Fruit fly (Drosophila melanogaster): Measurements from ENCODE around the gene CG17361.

The CG17361 gene

DNA sequence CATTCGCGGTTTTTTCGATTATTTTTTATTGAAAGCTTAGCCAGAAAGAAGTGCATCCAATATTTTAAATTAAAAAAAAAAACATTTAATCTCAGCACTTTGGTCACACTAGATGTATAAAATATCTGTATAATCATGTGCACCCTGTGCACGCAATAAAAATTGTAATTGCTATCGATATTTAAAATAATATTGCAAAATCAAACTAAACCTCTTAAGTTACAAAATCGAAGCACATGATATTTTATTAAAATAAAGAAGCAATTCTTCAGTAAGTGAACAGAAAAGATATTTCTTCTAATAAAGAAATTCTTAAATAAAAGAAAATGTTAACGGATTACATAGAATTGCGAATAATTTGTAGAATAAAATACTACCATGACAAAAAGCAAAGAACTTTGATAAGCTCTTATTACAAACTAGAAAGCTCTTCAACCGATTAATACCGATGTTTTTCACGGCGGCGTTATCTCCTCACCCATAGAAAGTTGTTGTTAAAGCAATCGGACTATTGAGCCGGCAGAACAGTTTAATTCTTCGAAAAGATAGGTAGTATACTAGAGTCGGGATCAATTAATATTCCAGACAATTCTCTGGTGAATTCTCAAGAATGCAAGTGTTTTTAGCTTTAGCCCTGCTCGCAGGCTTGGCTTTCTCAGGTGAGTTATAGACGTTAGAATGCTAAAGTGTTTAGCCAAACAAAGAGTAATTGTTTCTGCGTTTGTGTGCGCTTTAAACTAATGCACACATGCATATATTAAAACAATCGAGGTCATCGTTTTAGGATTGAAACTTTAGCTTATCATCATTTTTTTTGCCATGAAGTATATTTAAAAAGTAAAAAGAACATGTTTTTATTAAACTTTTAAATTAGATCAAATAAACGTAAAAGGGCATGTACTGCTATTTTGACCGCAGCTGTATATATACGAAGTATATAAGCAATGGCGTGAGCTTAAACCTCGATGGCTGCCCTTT is 3.0 kb upstream of the CG17361 start, which contains the start of gene CtsK1 (continued):
- TF ChIP-seq Asciz (GFP tag; optimal IDR thresholded peaks at IDR 0.05), result no peak
- no peak for TF ChIP-seq CG8281 (tag; optimal IDR thresholded peaks at IDR 0.05)
- no peak for TF ChIP-seq CG6765 (GFP tag; optimal IDR thresholded peaks at IDR 0.05)
- no peak for TF ChIP-seq tup (GFP tag; optimal IDR thresholded peaks at IDR 0.05)
- TF ChIP-seq slp2 (GFP tag; optimal IDR thresholded peaks at IDR 0.05), result no peak
- no peak for TF ChIP-seq CG7271 (tag; optimal IDR thresholded peaks at IDR 0.05)
- peak; percentile 49 for TF ChIP-seq slbo (GFP tag; IDR thresholded peaks at IDR 0.05)
- TF ChIP-seq wor (GFP tag; IDR thresholded peaks at IDR 0.05), result no peak
- peak; percentile 26 for TF ChIP-seq CG18599 (GFP tag; optimal IDR thresholded peaks at IDR 0.05)
- no peak for TF ChIP-seq Hr39 (optimal IDR thresholded peaks at IDR 0.05)
- TF ChIP-seq cas (GFP tag; IDR thresholded peaks at IDR 0.05), result no peak
- TF ChIP-seq CG7987 (GFP tag; optimal IDR thresholded peaks at IDR 0.05), result no peak
- no peak for TF ChIP-seq tin (GFP tag; optimal IDR thresholded peaks at IDR 0.05)
- peak; percentile 54 for TF ChIP-seq nom (GFP tag; optimal IDR thresholded peaks at IDR 0.05)
- no peak for TF ChIP-seq Gug (GFP tag; IDR thresholded peaks at IDR 0.05)
- no peak for TF ChIP-seq CG17186 (GFP tag; optimal IDR thresholded peaks at IDR 0.05)
- no peak for TF ChIP-seq B-H1 (GFP tag; IDR thresholded peaks at IDR 0.05)
- TF ChIP-seq twi (tag; optimal IDR thresholded peaks at IDR 0.05), result no peak
- TF ChIP-seq CG8089 (GFP tag; optimal IDR thresholded peaks at IDR 0.05), result no peak
- no peak for TF ChIP-seq CG7745 (tag; optimal IDR thresholded peaks at IDR 0.05)
- TF ChIP-seq CG1024 (GFP tag; IDR thresholded peaks at IDR 0.05), result no peak
- no peak for TF ChIP-seq Mad (GFP tag; optimal IDR thresholded peaks at IDR 0.05)
- TF ChIP-seq pb (GFP tag; optimal IDR thresholded peaks at IDR 0.05), result no peak
- TF ChIP-seq CG1792 (GFP tag; optimal IDR thresholded peaks at IDR 0.05), result no peak
- TF ChIP-seq CG9727 (GFP tag; optimal IDR thresholded peaks at IDR 0.05), result peak; percentile 12
- no peak for TF ChIP-seq CG1603 (tag; optimal IDR thresholded peaks at IDR 0.05)
- TF ChIP-seq emc (GFP tag; optimal IDR thresholded peaks at IDR 0.05), result no peak
- TF ChIP-seq Nf-YA (GFP tag; IDR thresholded peaks at IDR 0.05), result no peak
- TF ChIP-seq CG15479 (GFP tag; optimal IDR thresholded peaks at IDR 0.05), result no peak
- TF ChIP-seq CG1647 (GFP tag; optimal IDR thresholded peaks at IDR 0.05), result no peak
- peak; percentile 8 for TF ChIP-seq abd-A (tag; optimal IDR thresholded peaks at IDR 0.05)
- no peak for TF ChIP-seq Lim3 (GFP tag; IDR thresholded peaks at IDR 0.05)
- TF ChIP-seq vnd (GFP tag; IDR thresholded peaks at IDR 0.05; ENCODE audit: partially characterized antibody), result peak; percentile 61
- no peak for TF ChIP-seq CG3847 (GFP tag; IDR thresholded peaks at IDR 0.05)
- no peak for TF ChIP-seq pho (GFP tag; optimal IDR thresholded peaks at IDR 0.05)
- TF ChIP-seq lov (optimal IDR thresholded peaks at IDR 0.05), result no peak
- no peak for TF ChIP-seq lov (GFP tag; IDR thresholded peaks at IDR 0.05)
- TF ChIP-seq CG17912 (GFP tag; optimal IDR thresholded peaks at IDR 0.05), result no peak
- TF ChIP-seq dimm (GFP tag; IDR thresholded peaks at IDR 0.05), result no peak
- no peak for TF ChIP-seq mld (GFP tag; IDR thresholded peaks at IDR 0.05; ENCODE audit: partially characterized antibody)
- TF ChIP-seq hth (optimal IDR thresholded peaks at IDR 0.05), result no peak
- TF ChIP-seq Fer1 (GFP tag; optimal IDR thresholded peaks at IDR 0.05), result no peak
- TF ChIP-seq cg (GFP tag; optimal IDR thresholded peaks at IDR 0.05), result peak; percentile 15
- TF ChIP-seq Ada2b (GFP tag; IDR thresholded peaks at IDR 0.05), result 0 out of 2 replicates have a peak, but pooled peaks have one; percentile 10
- TF ChIP-seq gsb-n (tag; optimal IDR thresholded peaks at IDR 0.05), result no peak
- no peak for TF ChIP-seq Sin3A (optimal IDR thresholded peaks at IDR 0.05)
- no peak for TF ChIP-seq TFAM (GFP tag; optimal IDR thresholded peaks at IDR 0.05)
- TF ChIP-seq sens (GFP tag), result peak; percentile 73
- no peak for TF ChIP-seq CG12236 (GFP tag; optimal IDR thresholded peaks at IDR 0.05)
- TF ChIP-seq Atf3 (GFP tag; optimal IDR thresholded peaks at IDR 0.05), result no peak
- TF ChIP-seq sqz (GFP tag; optimal IDR thresholded peaks at IDR 0.05), result peak; percentile 54
